Worm (Caenorhabditis elegans) whole organism, young adult: ENCODE results near the gene C25H3.10.

Experiments
- B0035.1 ChIP-seq: sonication (generic microtip); optimal IDR thresholded peaks from 2 replicates; lab custom pipeline; 2016; ENCODE audit warnings: missing genetic modification characterization, mild to moderate bottlenecking, missing compliant biosample characterization, missing genotype, missing genetic modification reagents
- F10E7.11 ChIP-seq: sonication (generic microtip); optimal IDR thresholded peaks from 2 replicates; lab custom pipeline; 2017; ENCODE audit warnings: mild to moderate bottlenecking, missing genetic modification characterization, moderate library complexity, missing compliant biosample characterization
- F22D6.2 ChIP-seq: sonication (generic microtip); optimal IDR thresholded peaks from 2 replicates; lab custom pipeline; 2016; ENCODE audit warnings: mild to moderate bottlenecking, missing genetic modification characterization, missing compliant biosample characterization
- F23B12.7 ChIP-seq: sonication (generic microtip); optimal IDR thresholded peaks from 2 replicates; lab custom pipeline; 2017; ENCODE audit warnings: missing genetic modification characterization, mild to moderate bottlenecking, missing compliant biosample characterization, antibody characterized with exemption, moderate library complexity; ENCODE audit not compliant: insufficient read depth
- F37B4.10 ChIP-seq: fragments of 200-800 bp; sonication (Bioruptor generic); IDR thresholded peaks from 2 replicates; pipeline ENCODE4 v1.3.6; 2022; ENCODE audit warnings: missing genetic modification characterization, missing compliant biosample characterization
- F49E8.2 ChIP-seq: sonication (generic microtip); optimal IDR thresholded peaks from 3 replicates; lab custom pipeline; 2017; ENCODE audit warnings: missing genetic modification characterization, mild to moderate bottlenecking, missing compliant biosample characterization, antibody characterized with exemption, moderate library complexity; ENCODE audit not compliant: insufficient read depth
- F52B5.7 ChIP-seq: sonication (generic microtip); optimal IDR thresholded peaks from 2 replicates; lab custom pipeline; 2016; ENCODE audit warnings: mild to moderate bottlenecking, missing genetic modification characterization, missing compliant biosample characterization
- F55B11.4 ChIP-seq: sonication (generic microtip); optimal IDR thresholded peaks from 2 replicates; lab custom pipeline; 2016; ENCODE audit warnings: missing compliant biosample characterization, missing genetic modification characterization, borderline replicate concordance; ENCODE audit not compliant: insufficient read depth
- T07F8.4 ChIP-seq: sonication (generic microtip); optimal IDR thresholded peaks from 2 replicates; lab custom pipeline; 2016; ENCODE audit warnings: mild to moderate bottlenecking, missing genetic modification characterization, moderate library complexity, missing compliant biosample characterization
- Y95B8A.8 ChIP-seq: fragments of 200-800 bp; sonication (Bioruptor generic); IDR thresholded peaks from 2 replicates; pipeline ENCODE4 v1.3.6; 2022; ENCODE audit warnings: missing genetic modification reagents, missing genetic modification characterization, missing compliant biosample characterization
- ZK185.1 ChIP-seq: sonication (generic microtip); optimal IDR thresholded peaks from 2 replicates; lab custom pipeline; 2016; ENCODE audit warnings: mild to moderate bottlenecking, missing genetic modification characterization, missing compliant biosample characterization; ENCODE audit not compliant: poor library complexity, severe bottlenecking
- akir-1 ChIP-seq: fragments of 200-800 bp; sonication (Bioruptor generic); optimal IDR thresholded peaks from 2 replicates; lab custom pipeline; 2018; ENCODE audit warnings: mild to moderate bottlenecking, missing genetic modification characterization, moderate library complexity, missing compliant biosample characterization
- ama-1 ChIP-seq, 3 experiments: fragments of 150-350 bp in 1 of 3; sonication (generic microtip) in 2 of 3; optimal IDR thresholded peaks; 2 replicates each; lab custom pipeline; 2014 to 2018; ENCODE audit warnings: missing biosample characterization in 2 of 3, missing genetic modification characterization in 2 of 3, missing genetic modification reagents in 2 of 3
- athp-1 ChIP-seq: sonication (generic microtip); optimal IDR thresholded peaks from 2 replicates; lab custom pipeline; 2017; ENCODE audit warnings: mild to moderate bottlenecking, missing genetic modification characterization, missing compliant biosample characterization
- attf-5 ChIP-seq: fragments of 200-800 bp; sonication (Bioruptor generic); optimal IDR thresholded peaks from 2 replicates; lab custom pipeline; 2018; ENCODE audit warnings: mild to moderate bottlenecking, missing genetic modification characterization, missing compliant biosample characterization
- attf-6 ChIP-seq: fragments of 200-800 bp; sonication (Bioruptor generic); IDR thresholded peaks from 2 replicates; pipeline ENCODE4 v1.3.6; 2022; ENCODE audit warnings: missing genetic modification reagents, missing genetic modification characterization, missing compliant biosample characterization
- ceh-40 ChIP-seq: fragments of 200-800 bp; sonication (Bioruptor generic); IDR thresholded peaks from 2 replicates; pipeline ENCODE4 v1.3.6; 2022; ENCODE audit warnings: missing genetic modification characterization, missing compliant biosample characterization
- chd-7 ChIP-seq: sonication (generic microtip); optimal IDR thresholded peaks from 2 replicates; lab custom pipeline; 2016; ENCODE audit warnings: mild to moderate bottlenecking, missing genetic modification characterization, moderate library complexity, missing compliant biosample characterization
- dox-1 ChIP-seq: fragments of 200-800 bp; sonication (Bioruptor generic); IDR thresholded peaks from 2 replicates; pipeline ENCODE4 v1.3.6; 2022; ENCODE audit warnings: missing genetic modification reagents, missing genetic modification characterization, missing compliant biosample characterization
- dpl-1 ChIP-seq: fragments of 150-350 bp; optimal IDR thresholded peaks from 2 replicates; lab custom pipeline; 2014; ENCODE audit warnings: missing biosample characterization, missing genetic modification reagents, missing genetic modification characterization
- egrh-3 ChIP-seq: fragments of 200-800 bp; sonication (Bioruptor generic); IDR thresholded peaks from 2 replicates; pipeline ENCODE4 v1.3.6; 2022; ENCODE audit warnings: missing genetic modification reagents, missing genetic modification characterization, missing compliant biosample characterization
- fkh-3 ChIP-seq: sonication (generic microtip); optimal IDR thresholded peaks from 2 replicates; lab custom pipeline; 2016; ENCODE audit warnings: mild to moderate bottlenecking, missing genetic modification characterization, missing compliant biosample characterization
- him-1 ChIP-seq: sonication (generic microtip); optimal IDR thresholded peaks from 2 replicates; lab custom pipeline; 2016; ENCODE audit warnings: missing genotype, missing genetic modification reagents, missing genetic modification characterization, missing compliant biosample characterization
- hmg-1.2 ChIP-seq: fragments of 200-800 bp; sonication (Bioruptor generic); IDR thresholded peaks from 2 replicates; pipeline ENCODE4 v1.3.6; 2022; ENCODE audit warnings: missing genetic modification reagents, missing genetic modification characterization, missing compliant biosample characterization
- hrde-1 ChIP-seq: sonication (generic microtip); optimal IDR thresholded peaks from 2 replicates; lab custom pipeline; 2016; ENCODE audit warnings: missing genetic modification characterization, mild to moderate bottlenecking, missing compliant biosample characterization, moderate library complexity, missing genotype, missing genetic modification reagents, borderline replicate concordance
- let-607 ChIP-seq, 2 experiments: fragments of 200-800 bp in 1 of 2; sonication (Bioruptor generic) in 1 of 2; sonication (generic microtip) in 1 of 2; optimal IDR thresholded peaks; 2 replicates each; lab custom pipeline; 2016 to 2018; ENCODE audit warnings: mild to moderate bottlenecking in 2 of 2, missing compliant biosample characterization in 2 of 2, missing genetic modification characterization in 2 of 2, moderate library complexity in 2 of 2, missing genotype in 1 of 2
- lin-35 ChIP-seq, 3 experiments: fragments of 150-350 bp in 2 of 3; sonication (generic microtip) in 1 of 3; optimal IDR thresholded peaks; 2 replicates each; lab custom pipeline; 2014 to 2018; ENCODE audit warnings: missing biosample characterization in 3 of 3, missing genetic modification characterization in 3 of 3, missing genetic modification reagents in 3 of 3
- lin-40 ChIP-seq: sonication (generic microtip); optimal IDR thresholded peaks from 2 replicates; lab custom pipeline; 2016; ENCODE audit warnings: missing genetic modification characterization, mild to moderate bottlenecking, missing compliant biosample characterization, missing genotype, missing genetic modification reagents
- madf-10 ChIP-seq: sonication (generic microtip); optimal IDR thresholded peaks from 2 replicates; lab custom pipeline; 2016; ENCODE audit warnings: mild to moderate bottlenecking, missing genetic modification characterization, missing compliant biosample characterization
- madf-8 ChIP-seq: fragments of 200-800 bp; sonication (Bioruptor generic); conservative IDR thresholded peaks from 2 replicates; pipeline ENCODE4 v1.3.6; 2022; ENCODE audit warnings: missing genetic modification reagents, missing genetic modification characterization, missing compliant biosample characterization
- mel-28 ChIP-seq: sonication (generic microtip); optimal IDR thresholded peaks from 2 replicates; lab custom pipeline; 2016; ENCODE audit warnings: borderline replicate concordance, mild to moderate bottlenecking, missing genetic modification characterization, missing compliant biosample characterization
- mxl-1 ChIP-seq: sonication (generic microtip); optimal IDR thresholded peaks from 2 replicates; lab custom pipeline; 2016; ENCODE audit warnings: missing genetic modification characterization, missing compliant biosample characterization
- nfya-2 ChIP-seq: fragments of 200-800 bp; sonication (Bioruptor generic); IDR thresholded peaks from 2 replicates; pipeline ENCODE4 v1.3.6; 2022; ENCODE audit warnings: missing genetic modification reagents, missing genetic modification characterization, missing compliant biosample characterization
- nfyb-1 ChIP-seq: fragments of 200-800 bp; sonication (Bioruptor generic); IDR thresholded peaks from 2 replicates; pipeline ENCODE4 v1.3.6; 2022; ENCODE audit warnings: missing genetic modification reagents, missing genetic modification characterization, missing compliant biosample characterization
- nhr-27 ChIP-seq: fragments of 200-800 bp; sonication (Bioruptor generic); optimal IDR thresholded peaks from 2 replicates; lab custom pipeline; 2018; ENCODE audit warnings: mild to moderate bottlenecking, missing genetic modification characterization, moderate library complexity, missing compliant biosample characterization
- pbrm-1 ChIP-seq: fragments of 200-800 bp; sonication (Bioruptor generic); IDR thresholded peaks from 2 replicates; pipeline ENCODE4 v1.3.6; 2022; ENCODE audit warnings: missing genetic modification reagents, missing genetic modification characterization, missing compliant biosample characterization
- rpc-1 ChIP-seq, 2 experiments: fragments of 150-350 bp in 1 of 2; sonication (generic microtip) in 1 of 2; optimal IDR thresholded peaks; 2 replicates each; lab custom pipeline; 2014 to 2018; ENCODE audit warnings: missing biosample characterization in 1 of 2, missing genetic modification characterization in 1 of 2, missing genetic modification reagents in 1 of 2, missing genotype in 1 of 2
- snpc-1.1 ChIP-seq: sonication (generic microtip); optimal IDR thresholded peaks from 2 replicates; lab custom pipeline; 2017; ENCODE audit warnings: missing genetic modification characterization, mild to moderate bottlenecking, missing compliant biosample characterization, antibody characterized with exemption, moderate library complexity, missing genotype, missing genetic modification reagents; ENCODE audit not compliant: insufficient read depth
- snpc-3.4 ChIP-seq: sonication (generic microtip); optimal IDR thresholded peaks from 2 replicates; lab custom pipeline; 2017; ENCODE audit warnings: missing genetic modification characterization, mild to moderate bottlenecking, missing compliant biosample characterization, antibody characterized with exemption, moderate library complexity, missing genotype, missing genetic modification reagents
- tbx-9 ChIP-seq: sonication (generic microtip); optimal IDR thresholded peaks from 2 replicates; lab custom pipeline; 2016; ENCODE audit warnings: borderline replicate concordance, missing genetic modification characterization, inconsistent platforms, missing compliant biosample characterization
- tlf-1 ChIP-seq: fragments of 200-800 bp; sonication (Bioruptor generic); optimal IDR thresholded peaks from 2 replicates; lab custom pipeline; 2018; ENCODE audit warnings: mild to moderate bottlenecking, missing genetic modification characterization, missing compliant biosample characterization
- unc-62 ChIP-seq: fragments of 150-350 bp; optimal IDR thresholded peaks from 2 replicates; lab custom pipeline; 2014; ENCODE audit warnings: missing biosample characterization, missing genetic modification reagents, missing genetic modification characterization
- zfh-2 ChIP-seq: fragments of 200-800 bp; sonication (Bioruptor generic); conservative IDR thresholded peaks from 2 replicates; pipeline ENCODE4 v1.3.6; 2022; ENCODE audit warnings: missing genetic modification reagents, missing genetic modification characterization, missing compliant biosample characterization
- zim-3 ChIP-seq: sonication (generic microtip); optimal IDR thresholded peaks from 2 replicates; lab custom pipeline; 2017; ENCODE audit warnings: mild to moderate bottlenecking, missing genetic modification characterization, moderate library complexity, missing compliant biosample characterization
- ztf-22 ChIP-seq: fragments of 200-800 bp; sonication (Bioruptor generic); optimal IDR thresholded peaks from 2 replicates; lab custom pipeline; 2018; ENCODE audit warnings: mild to moderate bottlenecking, missing genetic modification characterization, moderate library complexity, missing compliant biosample characterization

The C25H3.10 gene

ce11 chrII:5649236-5650004 is 49.3 kb downstream of the C25H3.10 start, which contains the start of the genes sam-4, F59E12.17 and zyg-1 (continued):
- TF ChIP-seq nfyb-1 (peak; percentile 38; the same call in 1 of the 2 replicates), madf-10 (tag; lab: Kevin White, UChicago) (no peak), rpc-1 (optimal IDR thresholded peaks at IDR 0.05; lab: Kevin White, UChicago) (no peak), rpc-1 (tag; optimal IDR thresholded peaks at IDR 0.05; lab: Kevin White, UChicago) (no peak), attf-6 (GFP tag; lab: Robert Waterston, UW) (no peak), snpc-3.4 (peak; percentile 74), tlf-1 (GFP tag; lab: Kevin White, UChicago) (no peak), lin-35 (GFP tag; optimal IDR thresholded peaks at IDR 0.05; lab: Kevin White, UChicago) (peak in 1 of 3 experiments; percentile 64), ama-1 (optimal IDR thresholded peaks at IDR 0.05; lab: Kevin White, UChicago) (no peak), ama-1 (GFP tag; optimal IDR thresholded peaks at IDR 0.05; lab: Kevin White, UChicago) (no peak), F22D6.2 (tag; lab: Kevin White, UChicago) (no peak), dpl-1 (GFP tag; lab: Kevin White, UChicago) (peak; percentile 42), chd-7 (no peak), F49E8.2 (tag; lab: Kevin White, UChicago) (peak; percentile 80), T07F8.4 (tag; lab: Kevin White, UChicago) (no peak), ztf-22 (no peak), zim-3 (tag; lab: Kevin White, UChicago) (no peak), F55B11.4 (tag; lab: Kevin White, UChicago) (no peak), ceh-40 (GFP tag; lab: Robert Waterston, UW) (no peak), hrde-1 (tag; lab: Kevin White, UChicago) (no peak), dox-1 (peak; percentile 91), tbx-9 (tag; lab: Kevin White, UChicago) (no peak), unc-62 (no peak), F23B12.7 (peak; percentile 83), ZK185.1 (peak; percentile 46), snpc-1.1 (tag; lab: Kevin White, UChicago) (no peak), F37B4.10 (GFP tag; lab: Robert Waterston, UW) (no peak), hmg-1.2 (GFP tag; lab: Robert Waterston, UW) (peak; percentile 82), let-607 (tag; optimal IDR thresholded peaks at IDR 0.05; lab: Kevin White, UChicago) (no peak), athp-1 (tag; lab: Kevin White, UChicago) (peak; percentile 7), Y95B8A.8 (GFP tag; lab: Robert Waterston, UW) (0 out of 2 replicates have a peak, but pooled peaks have one; percentile 42), nfya-2 (no peak), pbrm-1 (GFP tag; lab: Robert Waterston, UW) (peak; percentile 21; the same call in 1 of the 2 replicates), zfh-2 (GFP tag; lab: Robert Waterston, UW) (no peak), F10E7.11 (tag; lab: Kevin White, UChicago) (no peak), attf-5 (GFP tag; lab: Kevin White, UChicago) (peak; percentile 85), egrh-3 (GFP tag; lab: Robert Waterston, UW) (peak; percentile 53), fkh-3 (no peak), lin-40 (tag; lab: Kevin White, UChicago) (no peak), nhr-27 (tag; lab: Kevin White, UChicago) (no peak), madf-8 (peak; percentile 34), akir-1 (no peak), F52B5.7 (no peak), mxl-1 (tag; lab: Kevin White, UChicago) (no peak), him-1 (tag; lab: Kevin White, UChicago) (no peak), B0035.1 (tag; lab: Kevin White, UChicago) (no peak), mel-28 (tag; lab: Kevin White, UChicago) (no peak)
